Fruit fly (Drosophila melanogaster): ENCODE measurements around the gene CG42467.

The CG42467 gene

dm6 chr2L:3740443-3740842 is 39.4 kb downstream of the CG42467 start (continued):
- TF ChIP-seq HHEX (GFP tag; optimal IDR thresholded peaks at IDR 0.05), result peak; percentile 6
- TF ChIP-seq Ets65A (GFP tag), result no peak
- TF ChIP-seq Ptx1 (GFP tag; IDR thresholded peaks at IDR 0.05), result peak; percentile 36
- no peak for TF ChIP-seq CG10366 (GFP tag; IDR thresholded peaks at IDR 0.05)
- peak; percentile 29 for TF ChIP-seq Sox102F (GFP tag; optimal IDR thresholded peaks at IDR 0.05)
- no peak for TF ChIP-seq ATbp (GFP tag; optimal IDR thresholded peaks at IDR 0.05)
- no peak for TF ChIP-seq CG32772 (GFP tag; IDR thresholded peaks at IDR 0.05)
- TF ChIP-seq Awh (GFP tag; IDR thresholded peaks at IDR 0.05), result no peak
- peak; percentile 62 for TF ChIP-seq lab (GFP tag; optimal IDR thresholded peaks at IDR 0.05)
- no peak for TF ChIP-seq CG7745 (tag; optimal IDR thresholded peaks at IDR 0.05)
- peak; percentile 2 for TF ChIP-seq unpg (GFP tag; optimal IDR thresholded peaks at IDR 0.05)
- peak; percentile 50 for TF ChIP-seq CG2120 (GFP tag; optimal IDR thresholded peaks at IDR 0.05)
- TF ChIP-seq CG4360 (GFP tag; IDR thresholded peaks at IDR 0.05), result no peak
- no peak for TF ChIP-seq odd (GFP tag; optimal IDR thresholded peaks at IDR 0.05)
- no peak for TF ChIP-seq CG10979 (tag; optimal IDR thresholded peaks at IDR 0.05)
- no peak for TF ChIP-seq Xrp1 (GFP tag; IDR thresholded peaks at IDR 0.05)
- no peak for TF ChIP-seq tll (GFP tag; optimal IDR thresholded peaks at IDR 0.05)
- no peak for TF ChIP-seq CG11085 (GFP tag; IDR thresholded peaks at IDR 0.05)
- no peak for TF ChIP-seq CG14014 (GFP tag; IDR thresholded peaks at IDR 0.05)
- TF ChIP-seq Hr39 (optimal IDR thresholded peaks at IDR 0.05), result no peak
- no peak for TF ChIP-seq CG17359 (tag; optimal IDR thresholded peaks at IDR 0.05)
- TF ChIP-seq zfh1 (GFP tag; IDR thresholded peaks at IDR 0.05), result no peak
- TF ChIP-seq Ets97D (GFP tag; optimal IDR thresholded peaks at IDR 0.05), result no peak
- TF ChIP-seq pan (optimal IDR thresholded peaks at IDR 0.05), result no peak
- no peak for TF ChIP-seq pan (GFP tag; optimal IDR thresholded peaks at IDR 0.05 in 1 of 2, IDR thresholded peaks at IDR 0.05 in 1 of 2)
- peak; percentile 53 for TF ChIP-seq CG18599 (GFP tag; optimal IDR thresholded peaks at IDR 0.05)
- TF ChIP-seq CG3726 (GFP tag; IDR thresholded peaks at IDR 0.05), result no peak
- no peak for TF ChIP-seq Hmx (GFP tag; optimal IDR thresholded peaks at IDR 0.05)
- TF ChIP-seq CG8290 (GFP tag; optimal IDR thresholded peaks at IDR 0.05), result no peak
- peak in 1 of 2 experiments; percentile 18 for TF ChIP-seq CG8290 (tag; optimal IDR thresholded peaks at IDR 0.05)
- peak; percentile 25 for TF ChIP-seq Rfx (GFP tag; IDR thresholded peaks at IDR 0.05)
- no peak for TF ChIP-seq CG8281 (tag; optimal IDR thresholded peaks at IDR 0.05)
- no peak for TF ChIP-seq NfI (GFP tag; optimal IDR thresholded peaks at IDR 0.05)
- TF ChIP-seq inv (GFP tag; IDR thresholded peaks at IDR 0.05; ENCODE audit: partially characterized antibody), result no peak
- no peak for TF ChIP-seq CG18011 (GFP tag; optimal IDR thresholded peaks at IDR 0.05)
- no peak; the same call in 1 of the 2 replicates for TF ChIP-seq slbo (GFP tag; IDR thresholded peaks at IDR 0.05)
- TF ChIP-seq fu2 (GFP tag; optimal IDR thresholded peaks at IDR 0.05), result no peak
- TF ChIP-seq CG17361 (GFP tag; IDR thresholded peaks at IDR 0.05), result no peak
- peak in 1 of 2 experiments; percentile 14 for TF ChIP-seq dpn (GFP tag; optimal IDR thresholded peaks at IDR 0.05)
- no peak for TF ChIP-seq YL-1 (GFP tag; optimal IDR thresholded peaks at IDR 0.05)
- no peak for TF ChIP-seq CG7357 (GFP tag; IDR thresholded peaks at IDR 0.05)
- peak; percentile 7 for TF ChIP-seq CG30403 (GFP tag; optimal IDR thresholded peaks at IDR 0.05)
- TF ChIP-seq CG13424 (tag; optimal IDR thresholded peaks at IDR 0.05), result peak; percentile 19
- TF ChIP-seq PHDP (tag; optimal IDR thresholded peaks at IDR 0.05), result peak; percentile 23
- TF ChIP-seq E2f1 (GFP tag; IDR thresholded peaks at IDR 0.05), result no peak
- TF ChIP-seq CG12942 (GFP tag; optimal IDR thresholded peaks at IDR 0.05), result no peak
- no peak for TF ChIP-seq esg (GFP tag; conservative IDR thresholded peaks at IDR 0.05)
- TF ChIP-seq CG10543 (GFP tag; optimal IDR thresholded peaks at IDR 0.05), result no peak
- TF ChIP-seq CG8089 (GFP tag; optimal IDR thresholded peaks at IDR 0.05), result no peak
- TF ChIP-seq CG13894 (tag; optimal IDR thresholded peaks at IDR 0.05), result no peak
- TF ChIP-seq Jarid2 (GFP tag; optimal IDR thresholded peaks at IDR 0.05), result no peak
- TF ChIP-seq CG13296 (GFP tag; optimal IDR thresholded peaks at IDR 0.05), result peak; percentile 3

Data from whole organism, embryonic.